Worm (Caenorhabditis elegans) whole organism, young adult: ENCODE data around the gene clec-227.

Experiments
- cebp-1 ChIP-seq, 2 experiments: fragments of 200-800 bp in 1 of 2; sonication (Bioruptor generic) in 1 of 2; sonication (generic microtip) in 1 of 2; IDR thresholded peaks in 1 of 2; optimal IDR thresholded peaks in 1 of 2; 2 replicates each; pipeline versions ENCODE4 v1.3.6 to Lab custom; 2017 to 2022; ENCODE audit warnings: missing compliant biosample characterization in 2 of 2, missing genetic modification characterization in 2 of 2, mild to moderate bottlenecking in 1 of 2, missing genetic modification reagents in 1 of 2, moderate library complexity in 1 of 2
- egl-18 ChIP-seq: fragments of 200-800 bp; sonication (Bioruptor generic); IDR thresholded peaks from 2 replicates; pipeline ENCODE4 v1.3.6; 2022; ENCODE audit warnings: missing genetic modification reagents, missing genetic modification characterization, missing compliant biosample characterization
- pha-4 ChIP-seq: fragments of 150-350 bp; sonication (generic microtip); optimal IDR thresholded peaks from 2 replicates; lab custom pipeline; 2014; ENCODE audit warnings: missing biosample characterization, missing genetic modification reagents, missing genetic modification characterization
- tbp1 ChIP-seq: fragments of 200-800 bp; sonication (Bioruptor generic); optimal IDR thresholded peaks from 2 replicates; lab custom pipeline; 2018; ENCODE audit warnings: mild to moderate bottlenecking, missing genetic modification characterization, missing compliant biosample characterization
- tlf-1 ChIP-seq: fragments of 200-800 bp; sonication (Bioruptor generic); optimal IDR thresholded peaks from 2 replicates; lab custom pipeline; 2018; ENCODE audit warnings: mild to moderate bottlenecking, missing genetic modification characterization, missing compliant biosample characterization
- unc-62 ChIP-seq: fragments of 150-350 bp; optimal IDR thresholded peaks from 2 replicates; lab custom pipeline; 2014; ENCODE audit warnings: missing biosample characterization, missing genetic modification reagents, missing genetic modification characterization
- zim-3 ChIP-seq: sonication (generic microtip); optimal IDR thresholded peaks from 2 replicates; lab custom pipeline; 2017; ENCODE audit warnings: mild to moderate bottlenecking, missing genetic modification characterization, moderate library complexity, missing compliant biosample characterization
- ztf-18 ChIP-seq: sonication (generic microtip); optimal IDR thresholded peaks from 2 replicates; lab custom pipeline; 2016; ENCODE audit warnings: missing genotype, mild to moderate bottlenecking, missing genetic modification characterization, missing compliant biosample characterization

DNA sequence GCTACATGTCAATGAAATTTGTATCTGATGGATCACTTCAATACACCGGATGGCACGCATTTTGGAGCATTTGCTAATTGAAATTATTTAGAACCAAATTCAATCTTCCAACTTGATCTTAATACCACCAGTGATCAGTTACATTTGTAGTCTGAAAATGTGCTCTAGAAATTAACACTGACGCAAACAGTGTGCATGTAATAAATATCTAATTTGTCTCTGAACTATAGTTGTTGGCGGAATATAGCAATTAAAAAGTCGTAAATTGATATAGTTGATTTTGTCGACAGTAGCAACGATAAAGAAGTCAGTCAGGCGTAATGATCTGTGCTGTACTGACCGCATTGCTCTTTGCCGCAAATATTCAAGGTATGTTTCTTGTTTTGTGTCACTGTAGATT, at the start of gene clec-227:
- TF ChIP-seq tlf-1 (GFP tag; lab: Kevin White, UChicago), result no peak
- no peak for TF ChIP-seq cebp-1 (GFP tag; IDR thresholded peaks at IDR 0.05; lab: Robert Waterston, UW)
- no peak for TF ChIP-seq cebp-1 (tag; optimal IDR thresholded peaks at IDR 0.05; lab: Kevin White, UChicago)
- no peak for TF ChIP-seq egl-18 (GFP tag; lab: Robert Waterston, UW)
- TF ChIP-seq unc-62 (GFP tag; lab: Kevin White, UChicago), result no peak
- TF ChIP-seq tbp1, result no peak
- TF ChIP-seq ztf-18, result no peak
- no peak for TF ChIP-seq zim-3 (tag; lab: Kevin White, UChicago)
- no peak for TF ChIP-seq pha-4
